Worm (Caenorhabditis elegans) whole organism, L2 larva: ENCODE results near the gene srh-19.
A peak's percentile ranks its signal among the peaks of the same experiment; 100 is the strongest.
"Not testable (repeated sequence)": the region's sequence is repeated elsewhere in the genome, so short reads cannot be mapped to it uniquely, and the experiment has no call there.

Experiments
- C34F6.9 ChIP-seq: fragments of 150-350 bp; optimal IDR thresholded peaks from 2 replicates; lab custom pipeline; 2014; ENCODE audit warnings: missing biosample characterization, missing genetic modification characterization
- F13H6.1 ChIP-seq: sonication (generic microtip); optimal IDR thresholded peaks from 2 replicates; lab custom pipeline; 2016; ENCODE audit warnings: missing genetic modification characterization, missing compliant biosample characterization
- Y55F3AM.14 ChIP-seq: fragments of 200-800 bp; sonication (Bioruptor generic); optimal IDR thresholded peaks from 2 replicates; lab custom pipeline; 2018; ENCODE audit warnings: mild to moderate bottlenecking, missing genetic modification characterization, missing compliant biosample characterization
- aly-2 ChIP-seq: fragments of 150-350 bp; optimal IDR thresholded peaks from 2 replicates; lab custom pipeline; 2014; ENCODE audit warnings: missing biosample characterization, missing genetic modification characterization
- ama-1 ChIP-seq: fragments of 150-350 bp; optimal IDR thresholded peaks from 2 replicates; lab custom pipeline; 2018; ENCODE audit warnings: inconsistent platforms
- blmp-1 ChIP-seq: sonication (generic microtip); optimal IDR thresholded peaks from 2 replicates; lab custom pipeline; 2017; ENCODE audit warnings: missing genetic modification characterization, mild to moderate bottlenecking, missing compliant biosample characterization, antibody characterized with exemption, moderate library complexity; ENCODE audit not compliant: insufficient read depth
- ceh-16 ChIP-seq: fragments of 150-350 bp; optimal IDR thresholded peaks from 2 replicates; lab custom pipeline; 2014; ENCODE audit warnings: missing biosample characterization, missing genetic modification characterization
- ceh-82 ChIP-seq: fragments of 150-350 bp; optimal IDR thresholded peaks from 2 replicates; lab custom pipeline; 2014; ENCODE audit warnings: missing biosample characterization, missing genetic modification characterization
- crh-2 ChIP-seq: sonication (generic microtip); optimal IDR thresholded peaks from 2 replicates; lab custom pipeline; 2017; ENCODE audit warnings: missing biosample characterization, missing genetic modification characterization
- dmd-4 ChIP-seq: sonication (generic microtip); optimal IDR thresholded peaks from 2 replicates; lab custom pipeline; 2017; ENCODE audit warnings: missing biosample characterization, missing genetic modification characterization
- egl-27 ChIP-seq: sonication (generic microtip); optimal IDR thresholded peaks from 3 replicates; lab custom pipeline; 2017; ENCODE audit warnings: missing biosample characterization, missing genetic modification reagents, missing genetic modification characterization
- elt-1 ChIP-seq: fragments of 150-350 bp; optimal IDR thresholded peaks from 2 replicates; lab custom pipeline; 2014; ENCODE audit warnings: missing biosample characterization, missing genetic modification characterization
- fos-1 ChIP-seq: fragments of 150-350 bp; optimal IDR thresholded peaks from 2 replicates; lab custom pipeline; 2014; ENCODE audit warnings: missing biosample characterization, missing genetic modification characterization
- gmeb-1 ChIP-seq: fragments of 150-350 bp; optimal IDR thresholded peaks from 2 replicates; lab custom pipeline; 2014; ENCODE audit warnings: missing biosample characterization, missing genetic modification characterization
- lin-11 ChIP-seq: fragments of 150-350 bp; sonication (generic microtip); optimal IDR thresholded peaks from 2 replicates; lab custom pipeline; 2014; ENCODE audit warnings: missing biosample characterization, missing genetic modification characterization, inconsistent platforms, mixed read lengths
- lin-13 ChIP-seq: fragments of 150-350 bp; optimal IDR thresholded peaks from 2 replicates; lab custom pipeline; 2014; ENCODE audit warnings: missing biosample characterization, missing genetic modification reagents, missing genetic modification characterization
- lin-39 ChIP-seq: fragments of 150-350 bp; optimal IDR thresholded peaks from 2 replicates; lab custom pipeline; 2014; ENCODE audit warnings: missing biosample characterization, missing genetic modification reagents, missing genetic modification characterization
- lsy-2 ChIP-seq, 2 experiments: fragments of 150-350 bp in 1 of 2; sonication (generic microtip) in 1 of 2; optimal IDR thresholded peaks; 2 replicates each; lab custom pipeline; 2014 to 2017; ENCODE audit warnings: missing biosample characterization in 2 of 2, missing genetic modification characterization in 2 of 2
- mab-5 ChIP-seq: fragments of 150-350 bp; optimal IDR thresholded peaks from 2 replicates; lab custom pipeline; 2014; ENCODE audit warnings: missing biosample characterization, missing genetic modification characterization
- mdl-1 ChIP-seq, 2 experiments: fragments of 150-350 bp in 1 of 2; sonication (generic microtip) in 1 of 2; optimal IDR thresholded peaks; 2 replicates each; lab custom pipeline; 2017; ENCODE audit warnings: missing biosample characterization in 2 of 2, missing genetic modification characterization in 2 of 2
- nhr-11 ChIP-seq: fragments of 150-350 bp; optimal IDR thresholded peaks from 2 replicates; lab custom pipeline; 2014; ENCODE audit warnings: missing biosample characterization, missing genetic modification characterization
- nhr-12 ChIP-seq: fragments of 150-350 bp; optimal IDR thresholded peaks from 2 replicates; lab custom pipeline; 2014; ENCODE audit warnings: missing biosample characterization, missing genetic modification characterization
- nhr-129 ChIP-seq: fragments of 150-350 bp; optimal IDR thresholded peaks from 2 replicates; lab custom pipeline; 2014; ENCODE audit warnings: missing biosample characterization, missing genetic modification characterization
- nhr-21 ChIP-seq: fragments of 150-350 bp; optimal IDR thresholded peaks from 2 replicates; lab custom pipeline; 2014; ENCODE audit warnings: missing biosample characterization, missing genetic modification characterization
- nhr-23 ChIP-seq: fragments of 150-350 bp; optimal IDR thresholded peaks from 2 replicates; lab custom pipeline; 2014; ENCODE audit warnings: missing biosample characterization, missing genetic modification reagents, missing genetic modification characterization
- nhr-6 ChIP-seq: fragments of 150-350 bp; optimal IDR thresholded peaks from 2 replicates; lab custom pipeline; 2014; ENCODE audit warnings: missing biosample characterization, missing genetic modification characterization
- sem-4 ChIP-seq: fragments of 150-350 bp; optimal IDR thresholded peaks from 2 replicates; lab custom pipeline; 2014; ENCODE audit warnings: missing biosample characterization, missing genetic modification reagents, missing genetic modification characterization
- skn-1 ChIP-seq: sonication (generic microtip); optimal IDR thresholded peaks from 2 replicates; lab custom pipeline; 2017; ENCODE audit warnings: missing biosample characterization, missing genetic modification characterization
- sma-3 ChIP-seq: sonication (generic microtip); optimal IDR thresholded peaks from 2 replicates; lab custom pipeline; 2016; ENCODE audit warnings: missing genetic modification reagents, missing genetic modification characterization, missing compliant biosample characterization
- sma-9 ChIP-seq, 2 experiments: fragments of 150-350 bp in 1 of 2; sonication (generic microtip) in 1 of 2; optimal IDR thresholded peaks; 2 replicates each; lab custom pipeline; 2014 to 2016; ENCODE audit warnings: missing genetic modification characterization in 2 of 2, mild to moderate bottlenecking in 1 of 2, missing biosample characterization in 1 of 2, missing compliant biosample characterization in 1 of 2, missing genetic modification reagents in 1 of 2, moderate library complexity in 1 of 2
- snpc-4 ChIP-seq: fragments of 150-350 bp; optimal IDR thresholded peaks from 2 replicates; lab custom pipeline; 2014; ENCODE audit warnings: missing biosample characterization, missing genetic modification characterization
- unc-39 ChIP-seq: fragments of 150-350 bp; optimal IDR thresholded peaks from 2 replicates; lab custom pipeline; 2014; ENCODE audit warnings: missing biosample characterization, missing genetic modification characterization
- unc-55 ChIP-seq: fragments of 150-350 bp; sonication (generic microtip); optimal IDR thresholded peaks from 3 replicates; lab custom pipeline; 2014; ENCODE audit warnings: missing biosample characterization, missing genetic modification reagents, missing genetic modification characterization
- ztf-1 ChIP-seq: fragments of 200-800 bp; sonication (Bioruptor generic); conservative IDR thresholded peaks from 2 replicates; pipeline ENCODE4 v1.3.6; 2022; ENCODE audit warnings: missing genetic modification characterization, missing compliant biosample characterization

srh-19 gene

ce11 chrX:1426425-1426824 is 13.5 kb downstream of the srh-19 start, which contains the start of gene F19G12.11:
Gene F19G12.11 (minus strand): TSS chrX:1426525.
- no peak for TF ChIP-seq C34F6.9 (tag; lab: Kevin White, UChicago)
- no peak for TF ChIP-seq blmp-1 (tag; lab: Kevin White, UChicago)
- no peak for TF ChIP-seq ceh-16 (tag; lab: Kevin White, UChicago)
- TF ChIP-seq egl-27: no peak
- no peak for TF ChIP-seq F13H6.1
- TF ChIP-seq mdl-1 (tag; optimal IDR thresholded peaks at IDR 0.05; lab: Kevin White, UChicago): no peak
- TF ChIP-seq unc-39 (tag; lab: Kevin White, UChicago): no peak
- no peak for TF ChIP-seq ceh-82 (tag; lab: Kevin White, UChicago)
- no peak for TF ChIP-seq snpc-4 (tag; lab: Kevin White, UChicago)
- no peak for TF ChIP-seq gmeb-1 (tag; lab: Kevin White, UChicago)
- TF ChIP-seq unc-55: no peak
- no peak for TF ChIP-seq lsy-2 (tag; optimal IDR thresholded peaks at IDR 0.05; lab: Kevin White, UChicago)
- no peak for TF ChIP-seq ama-1 (lab: Kevin White, UChicago)
- no peak for TF ChIP-seq crh-2 (tag; lab: Kevin White, UChicago)
- no peak for TF ChIP-seq nhr-6 (tag; lab: Kevin White, UChicago)
- no peak for TF ChIP-seq nhr-23
- TF ChIP-seq sem-4 (tag; lab: Kevin White, UChicago): no peak
- no peak for TF ChIP-seq Y55F3AM.14
- no peak for TF ChIP-seq ztf-1
- TF ChIP-seq lin-13 (GFP tag; lab: Kevin White, UChicago): no peak
- TF ChIP-seq, all 48 proteins: peak for 0

ce11 chrX:1430707-1431106 is 17.8 kb downstream of the srh-19 start, which contains the start of gene F19G12.1:
Gene F19G12.1 (plus strand): TSS chrX:1431007.
- TF ChIP-seq nhr-23; sma-9 (GFP tag; optimal IDR thresholded peaks at IDR 0.05; lab: Kevin White, UChicago); sma-9 (tag; optimal IDR thresholded peaks at IDR 0.05; lab: Kevin White, UChicago); nhr-12 (tag; lab: Kevin White, UChicago): not testable (repeated sequence)

ce11 chrX:1437097-1437496 is 24.2 kb downstream of the srh-19 start:
- TF ChIP-seq lsy-2 (tag; optimal IDR thresholded peaks at IDR 0.05; lab: Kevin White, UChicago) (peak in 1 of 2 experiments; percentile 10), unc-39 (tag; lab: Kevin White, UChicago) (no peak), ceh-16 (tag; lab: Kevin White, UChicago) (no peak), unc-55 (peak; percentile 51), nhr-129 (tag; lab: Kevin White, UChicago) (peak; percentile 47), crh-2 (tag; lab: Kevin White, UChicago) (no peak), lin-11 (peak; percentile 5)
- TF ChIP-seq, all 48 proteins: peak for 4

ce11 chrX:1438925-1439324 is 26.0 kb downstream of the srh-19 start:
- TF ChIP-seq mdl-1 (tag; optimal IDR thresholded peaks at IDR 0.05; lab: Kevin White, UChicago) (peak in 1 of 2 experiments; percentile 34), crh-2 (tag; lab: Kevin White, UChicago) (peak; percentile 25), skn-1 (no peak), egl-27 (no peak), lin-11 (peak; percentile 36), C34F6.9 (tag; lab: Kevin White, UChicago) (peak; percentile 13), lsy-2 (tag; optimal IDR thresholded peaks at IDR 0.05; lab: Kevin White, UChicago) (peak; percentile 20 to 39), nhr-21 (tag; lab: Kevin White, UChicago) (peak; percentile 3), sma-3 (GFP tag; lab: Kevin White, UChicago) (no peak)

ce11 chrX:1440161-1440560 is 27.2 kb downstream of the srh-19 start, which contains the start of gene sedl-1:
Gene sedl-1 (minus strand): TSS chrX:1440261.
- no peak for TF ChIP-seq dmd-4
- no peak for TF ChIP-seq unc-39 (tag; lab: Kevin White, UChicago)
- TF ChIP-seq aly-2: no peak
- no peak for TF ChIP-seq nhr-11 (tag; lab: Kevin White, UChicago)
- no peak for TF ChIP-seq F13H6.1
- TF ChIP-seq nhr-23: no peak
- TF ChIP-seq mdl-1 (tag; optimal IDR thresholded peaks at IDR 0.05; lab: Kevin White, UChicago): no peak
- TF ChIP-seq lin-11: no peak
- TF ChIP-seq elt-1 (tag; lab: Kevin White, UChicago): no peak
- TF ChIP-seq mab-5: no peak
- no peak for TF ChIP-seq lin-39 (tag; lab: Kevin White, UChicago)
- TF ChIP-seq fos-1 (tag; lab: Kevin White, UChicago): no peak
- no peak for TF ChIP-seq nhr-6 (tag; lab: Kevin White, UChicago)
- no peak for TF ChIP-seq unc-55
